Worm (Caenorhabditis elegans): ENCODE measurements around the gene rab-28.

DNA sequence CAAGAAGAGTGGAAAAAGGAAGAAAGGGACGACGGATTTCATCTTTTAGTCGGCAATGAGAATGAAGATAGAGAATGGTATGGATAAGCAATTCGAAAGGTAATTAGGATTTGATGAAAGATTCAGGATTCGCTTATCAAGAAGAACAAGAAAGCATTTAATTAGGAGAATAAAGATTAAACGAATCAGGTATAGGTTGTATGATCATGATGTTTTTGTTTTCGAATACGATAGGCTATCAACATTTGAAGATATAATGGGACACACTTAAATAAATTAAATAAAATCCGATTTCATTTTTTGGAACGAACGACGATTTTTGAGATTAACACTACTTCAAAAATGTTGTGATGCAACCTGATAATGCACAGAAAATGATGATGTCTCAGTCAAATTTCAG, 1.6 kb upstream of the rab-28 start, which contains the start of gene Y11D7A.5:
- TF ChIP-seq ztf-4 (tag; optimal IDR thresholded peaks at IDR 0.05) (no peak), blmp-1 (tag; optimal IDR thresholded peaks at IDR 0.05; ENCODE audit: insufficient read depth) (no peak), nhr-12 (tag; optimal IDR thresholded peaks at IDR 0.05) (no peak), mab-5 (tag; optimal IDR thresholded peaks at IDR 0.05) (no peak), unc-62 (GFP tag; optimal IDR thresholded peaks at IDR 0.05) (no peak), ztf-11 (tag; optimal IDR thresholded peaks at IDR 0.05) (no peak), ama-1 (optimal IDR thresholded peaks at IDR 0.05) (no peak), nhr-6 (tag; optimal IDR thresholded peaks at IDR 0.05) (no peak), ceh-82 (tag; optimal IDR thresholded peaks at IDR 0.05) (no peak), nhr-11 (tag; optimal IDR thresholded peaks at IDR 0.05) (no peak), aly-2 (tag; optimal IDR thresholded peaks at IDR 0.05) (no peak), alr-1 (tag; optimal IDR thresholded peaks at IDR 0.05) (no peak)
